Worm (Caenorhabditis elegans): ENCODE measurements around the gene D1022.9.

Gene D1022.9

DNA sequence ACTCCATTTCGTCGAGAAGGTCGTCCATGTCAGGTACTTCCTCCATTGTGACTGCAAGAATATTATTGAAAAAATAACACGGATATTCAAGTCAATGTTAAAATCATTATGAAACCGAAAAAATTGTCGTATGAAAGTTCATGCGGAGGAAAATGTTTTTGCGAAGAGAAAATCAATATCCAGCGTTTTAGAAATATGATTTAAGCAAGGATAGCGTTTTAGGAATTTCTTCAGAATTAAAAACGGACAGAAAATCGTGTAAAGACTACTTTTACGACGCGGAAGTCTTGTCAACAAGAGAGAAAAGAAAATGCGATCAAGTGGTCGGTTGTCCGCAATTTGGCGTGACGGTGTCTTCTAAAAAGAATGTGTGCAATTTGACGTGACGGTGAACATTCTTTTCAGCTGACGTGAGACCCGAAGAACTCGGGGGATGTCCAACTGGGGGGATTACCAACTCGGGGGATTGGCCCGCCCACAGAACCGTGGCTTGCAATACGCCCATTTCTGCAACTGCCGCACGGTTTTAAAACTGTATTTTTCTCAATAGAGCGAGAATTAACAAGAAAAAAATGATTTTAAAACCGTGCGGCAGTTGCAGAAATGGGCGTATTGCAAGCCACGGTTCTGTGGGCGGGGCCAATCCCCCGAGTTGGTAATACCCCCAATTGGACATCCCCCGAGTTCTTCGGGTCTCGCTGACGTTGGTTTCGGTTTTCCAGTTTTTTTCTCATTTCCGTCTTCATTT, 10.8 kb downstream of the D1022.9 start, which contains the start of the genes aka-1 and ubc-6 (continued):
- no peak for TF ChIP-seq aptf-3 (GFP tag; IDR thresholded peaks at IDR 0.05)
- TF ChIP-seq him-1 (tag; optimal IDR thresholded peaks at IDR 0.05), result peak; percentile 6
- peak; percentile 54 for TF ChIP-seq snpc-4 (GFP tag; optimal IDR thresholded peaks at IDR 0.05)
- peak; percentile 36 to 84 (median 70) for TF ChIP-seq snpc-4 (tag; optimal IDR thresholded peaks at IDR 0.05)
- peak; percentile 62 for TF ChIP-seq atf-7 (tag; optimal IDR thresholded peaks at IDR 0.05)
- TF ChIP-seq ekl-4 (GFP tag; IDR thresholded peaks at IDR 0.05), result peak; percentile 96
- no peak for TF ChIP-seq tbx-9 (tag; optimal IDR thresholded peaks at IDR 0.05; ENCODE audit: borderline replicate concordance)
- TF ChIP-seq tbp1 (GFP tag; optimal IDR thresholded peaks at IDR 0.05), result peak; percentile 72
- peak; percentile 93 for TF ChIP-seq ceh-91 (GFP tag; IDR thresholded peaks at IDR 0.05)
- peak; percentile 73 for TF ChIP-seq ztf-22 (GFP tag; optimal IDR thresholded peaks at IDR 0.05)
- peak; percentile 51 for TF ChIP-seq ztf-3 (GFP tag; optimal IDR thresholded peaks at IDR 0.05)
- peak; percentile 47 for TF ChIP-seq snpc-3.4 (tag; optimal IDR thresholded peaks at IDR 0.05)
- peak; percentile 76 for TF ChIP-seq attf-6 (GFP tag; IDR thresholded peaks at IDR 0.05)
- TF ChIP-seq unc-62 (GFP tag; optimal IDR thresholded peaks at IDR 0.05), result no peak
- TF ChIP-seq akir-1 (GFP tag; optimal IDR thresholded peaks at IDR 0.05), result peak; percentile 56
- peak; percentile 91 for TF ChIP-seq madf-10 (tag; optimal IDR thresholded peaks at IDR 0.05)
- TF ChIP-seq unc-130 (GFP tag; optimal IDR thresholded peaks at IDR 0.05), result peak; percentile 83
- TF ChIP-seq snpc-1.3 (tag; optimal IDR thresholded peaks at IDR 0.05; ENCODE audit: insufficient read depth), result peak; percentile 41
- TF ChIP-seq nfya-1 (tag; optimal IDR thresholded peaks at IDR 0.05; ENCODE audit: borderline replicate concordance, insufficient read depth), result no peak
- TF ChIP-seq C06A6.2 (GFP tag; conservative IDR thresholded peaks at IDR 0.05), result peak; percentile 97
- TF ChIP-seq C17E4.6 (GFP tag; IDR thresholded peaks at IDR 0.05), result peak; percentile 91
- TF ChIP-seq tlf-1 (GFP tag; optimal IDR thresholded peaks at IDR 0.05), result peak; percentile 89
- peak; percentile 74 for TF ChIP-seq F49E8.2 (tag; optimal IDR thresholded peaks at IDR 0.05; ENCODE audit: insufficient read depth)
- TF ChIP-seq zim-3 (tag; optimal IDR thresholded peaks at IDR 0.05), result peak; percentile 49
- TF ChIP-seq athp-1 (tag; optimal IDR thresholded peaks at IDR 0.05), result peak; percentile 88
- no peak for TF ChIP-seq F57C9.4 (tag; optimal IDR thresholded peaks at IDR 0.05)
- peak; percentile 40 for TF ChIP-seq rpc-1 (optimal IDR thresholded peaks at IDR 0.05)
- no peak for TF ChIP-seq rpc-1 (tag; optimal IDR thresholded peaks at IDR 0.05)
- TF ChIP-seq F23B12.7 (tag; optimal IDR thresholded peaks at IDR 0.05; ENCODE audit: insufficient read depth), result peak; percentile 72
- TF ChIP-seq aptf-2 (GFP tag; conservative IDR thresholded peaks at IDR 0.05), result peak; percentile 89
- TF ChIP-seq lin-54 (GFP tag; optimal IDR thresholded peaks at IDR 0.05), result peak; percentile 89
- TF ChIP-seq let-607 (tag; optimal IDR thresholded peaks at IDR 0.05), result peak; percentile 69 to 83
- TF ChIP-seq hsf-1 (GFP tag; IDR thresholded peaks at IDR 0.05), result peak; percentile 85
- TF ChIP-seq K12H6.12 (tag; optimal IDR thresholded peaks at IDR 0.05), result peak; percentile 91
- TF ChIP-seq B0035.1 (tag; optimal IDR thresholded peaks at IDR 0.05), result peak; percentile 71
- TF ChIP-seq ceh-40 (GFP tag; IDR thresholded peaks at IDR 0.05), result peak; percentile 75; the same call in 1 of the 2 replicates
- 0 out of 2 replicates have a peak, but pooled peaks have one; percentile 74 for TF ChIP-seq ceh-58 (GFP tag; IDR thresholded peaks at IDR 0.05)
- TF ChIP-seq hmg-20 (GFP tag; IDR thresholded peaks at IDR 0.05), result peak; percentile 78
- peak; percentile 83 for TF ChIP-seq attf-3 (GFP tag; conservative IDR thresholded peaks at IDR 0.05)
- peak; percentile 70; the same call in 1 of the 2 replicates for TF ChIP-seq bed-1 (GFP tag; IDR thresholded peaks at IDR 0.05)
- TF ChIP-seq madf-6 (GFP tag; IDR thresholded peaks at IDR 0.05), result peak; percentile 87
- TF ChIP-seq sdz-38 (tag; optimal IDR thresholded peaks at IDR 0.05), result no peak
- TF ChIP-seq F37B4.10 (GFP tag; IDR thresholded peaks at IDR 0.05), result 0 out of 2 replicates have a peak, but pooled peaks have one; percentile 85
- TF ChIP-seq lin-26 (GFP tag; IDR thresholded peaks at IDR 0.05), result peak; percentile 94
- TF ChIP-seq nhr-90 (tag; optimal IDR thresholded peaks at IDR 0.05), result peak; percentile 77
- TF ChIP-seq lag-1 (GFP tag; IDR thresholded peaks at IDR 0.05), result no peak
- TF ChIP-seq hlh-12 (tag; optimal IDR thresholded peaks at IDR 0.05), result no peak

Measured in whole organism, young adult.